Worm (Caenorhabditis elegans): ENCODE results near the gene hpo-9.

DNA sequence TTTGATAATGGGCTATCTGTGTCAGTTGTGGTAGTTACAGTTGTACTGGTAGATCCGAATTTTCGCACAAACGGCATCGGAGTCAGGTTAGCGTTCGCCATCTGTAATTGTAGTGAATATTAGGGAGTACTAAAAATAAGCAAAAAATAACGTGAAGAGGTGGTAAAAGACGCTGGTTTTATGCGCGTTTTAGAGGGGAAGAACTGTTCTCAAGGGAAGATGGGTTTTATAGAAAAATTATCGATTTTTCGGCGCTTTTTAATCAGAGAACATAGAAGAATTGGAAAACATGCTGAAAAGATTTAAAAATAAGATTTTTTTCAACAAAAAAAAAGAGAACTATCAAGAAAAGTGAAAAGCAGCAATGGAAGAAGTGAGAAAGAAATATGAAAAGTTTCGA lies 13.8 kb downstream of the hpo-9 start, which contains the start of gene C13F10.7:
- TF ChIP-seq dpl-1 (GFP tag; optimal IDR thresholded peaks at IDR 0.05) (no peak), blmp-1 (tag; optimal IDR thresholded peaks at IDR 0.05) (no peak), unc-130 (tag; optimal IDR thresholded peaks at IDR 0.05) (no peak), unc-86 (tag; optimal IDR thresholded peaks at IDR 0.05) (no peak), lsy-2 (tag; optimal IDR thresholded peaks at IDR 0.05) (no peak), grh-1 (GFP tag; IDR thresholded peaks at IDR 0.05) (no peak)
